Fruit fly (Drosophila melanogaster) whole organism, larva: ENCODE results near the gene Nepl12.
"Not testable (repeated sequence)": the region's sequence is repeated elsewhere in the genome, so short reads cannot be mapped to it uniquely, and the experiment has no call there.

Experiments
- noc ChIP-seq: fragments of 200-800 bp; sonication (Bioruptor generic); optimal IDR thresholded peaks from 3 replicates; lab custom pipeline; 2019; ENCODE audit warnings: missing biosample characterization, mild to moderate bottlenecking, missing genetic modification characterization, moderate library complexity

Gene Nepl12

DNA sequence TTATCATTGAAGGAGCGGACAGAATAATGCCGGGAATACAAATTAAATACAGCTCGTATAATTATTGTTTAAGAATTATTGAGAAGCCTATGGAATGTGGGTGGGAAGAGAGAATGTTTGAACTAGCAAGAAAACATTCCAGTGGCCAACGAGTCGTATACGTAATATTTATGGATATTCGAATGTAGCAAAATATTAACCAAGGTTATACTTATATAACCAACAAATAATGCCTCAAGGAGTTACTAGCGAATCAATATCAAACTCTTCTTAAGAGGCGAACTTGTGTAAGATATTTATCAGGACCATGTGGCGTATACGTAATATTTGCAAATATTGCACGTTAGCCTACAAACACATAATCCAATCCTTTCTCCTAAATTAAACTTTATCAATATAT lies 9.9 kb upstream of the Nepl12 start:
- no peak for TF ChIP-seq noc (tag; lab: Kevin White, UChicago)

DNA sequence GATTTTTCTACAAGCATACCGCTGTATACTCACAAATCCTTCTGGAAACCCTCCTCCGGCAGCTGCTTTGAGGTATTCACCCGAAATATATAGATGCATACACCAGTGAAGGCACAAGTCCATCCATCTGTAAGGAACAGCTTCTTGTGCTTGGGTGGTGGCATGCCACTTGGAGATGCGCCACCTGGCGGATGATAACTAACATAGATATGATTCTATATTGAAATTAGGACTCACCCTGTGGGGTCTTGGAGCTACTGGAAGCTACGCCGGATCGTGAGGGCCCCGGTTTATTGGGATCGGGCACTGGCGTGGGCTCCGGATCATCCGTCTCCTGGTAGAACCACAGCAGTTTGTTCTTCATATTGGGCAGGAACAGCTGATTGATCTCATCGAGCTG lies 2.1 kb upstream of the Nepl12 start:
- TF ChIP-seq noc (tag; lab: Kevin White, UChicago) = no peak

DNA sequence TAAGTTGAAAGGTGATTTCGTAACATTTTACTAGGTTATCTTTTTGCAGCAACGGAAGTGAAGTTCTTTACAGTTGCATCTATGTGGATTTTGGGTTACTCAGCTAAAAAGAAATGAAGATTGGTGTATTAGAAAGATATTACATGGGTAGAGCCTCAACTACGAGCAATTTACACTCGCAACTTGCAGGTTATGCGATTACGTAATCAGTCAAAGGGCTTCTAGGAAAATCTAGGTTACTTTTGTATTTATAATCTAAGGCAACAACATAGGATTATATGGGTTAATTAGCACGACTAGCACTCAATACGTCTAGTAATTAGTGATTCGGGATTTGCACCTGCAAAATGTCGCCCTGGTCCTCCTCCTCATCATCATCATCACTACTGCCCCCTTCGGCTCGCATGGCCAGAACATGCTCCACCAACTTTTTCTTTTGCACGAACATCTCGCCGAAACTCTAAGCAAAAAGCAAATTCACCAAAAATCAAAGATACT lies 1.1 kb upstream of the Nepl12 start, which contains the start of gene Dhc1:
Gene Dhc1 (minus strand): TSS at position 448 of the 498 bp plus-strand sequence.
- TF ChIP-seq noc (tag; lab: Kevin White, UChicago) = no peak

DNA sequence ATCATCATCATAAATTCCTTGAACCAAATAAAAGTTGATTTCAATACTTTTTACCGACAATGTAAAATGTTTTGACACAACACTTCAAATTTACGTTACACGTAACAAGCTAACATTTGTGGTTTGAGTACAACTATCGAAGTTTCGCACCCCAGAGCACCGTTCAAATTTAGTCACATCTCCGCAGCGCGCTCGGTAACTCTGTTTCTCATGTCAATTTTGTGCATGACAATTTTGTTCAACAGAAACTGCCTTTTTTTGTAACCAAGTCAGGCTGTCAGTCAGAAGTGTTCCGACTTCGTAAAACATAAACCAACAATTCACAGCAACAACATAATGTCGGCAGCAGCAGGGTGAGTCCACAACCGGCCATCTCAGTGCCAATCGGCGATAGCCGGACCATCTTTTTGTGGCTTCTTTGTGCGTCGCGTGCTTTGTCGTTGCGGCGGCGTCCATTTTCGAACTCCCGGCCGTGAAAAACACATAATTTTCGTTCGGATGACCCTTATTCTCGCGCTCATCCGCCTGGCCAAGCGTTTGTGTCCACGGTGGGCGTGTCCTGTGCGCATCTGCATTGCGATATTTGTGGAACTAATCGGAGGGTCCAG lies 2.5 kb downstream of the Nepl12 start, which contains the start of gene p23:
Gene p23 (plus strand): TSS at position 194 of the 608 bp plus-strand sequence.
- no peak for TF ChIP-seq noc (tag; lab: Kevin White, UChicago)

DNA sequence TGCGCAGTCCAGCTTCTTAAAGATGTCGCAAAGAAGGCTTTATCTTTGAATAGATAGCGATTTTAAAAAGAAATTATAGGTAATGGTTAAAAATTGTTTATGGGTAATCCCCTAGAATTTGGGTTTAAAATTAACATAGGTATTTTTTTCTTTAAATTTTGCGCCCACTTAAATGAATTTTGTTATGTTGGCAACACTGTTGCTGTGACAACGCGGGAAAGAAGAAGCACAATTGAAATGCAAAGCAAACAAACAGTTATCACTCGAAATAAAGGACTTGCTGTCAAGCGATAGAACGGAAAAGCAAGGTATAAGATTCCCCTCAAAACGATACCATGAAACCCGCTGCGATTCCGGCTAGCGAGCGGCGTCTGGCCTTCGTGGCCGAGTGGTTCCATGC lies 4.4 kb downstream of the Nepl12 start, which contains the start of gene nmdyn-D7:
Gene nmdyn-D7 (plus strand): TSS at position 194 of the 400 bp plus-strand sequence.
- no peak for TF ChIP-seq noc (tag; lab: Kevin White, UChicago)

DNA sequence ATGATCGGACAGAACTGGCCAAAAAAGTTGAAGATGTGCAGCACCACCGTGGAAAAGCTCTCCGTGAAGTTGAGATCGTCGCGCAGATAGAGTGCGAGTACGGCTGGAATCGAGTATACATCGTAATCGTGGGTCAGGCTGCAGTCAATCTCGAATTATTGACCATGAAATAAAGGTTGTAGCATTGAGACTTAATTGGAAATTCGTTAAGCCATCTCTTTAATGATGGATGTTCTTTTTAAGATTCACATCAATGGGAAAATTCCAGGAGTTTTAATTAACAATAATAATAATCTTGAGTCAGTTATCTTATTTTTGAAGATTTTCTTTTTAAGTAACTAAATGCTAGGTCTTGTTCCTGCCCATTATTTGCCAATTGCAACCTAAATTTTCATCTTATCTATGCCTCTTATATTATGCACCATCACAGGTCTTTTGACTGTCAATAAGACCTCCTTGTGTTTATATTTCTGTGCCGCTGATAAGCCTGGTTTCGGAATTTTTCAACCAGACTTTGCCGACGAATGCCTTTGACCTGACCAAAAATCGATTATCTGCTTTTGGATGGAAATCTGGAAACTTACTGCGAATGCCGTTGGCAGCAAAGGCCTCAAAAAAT lies 7.8 kb downstream of the Nepl12 start:
- TF ChIP-seq noc (tag; lab: Kevin White, UChicago) = no peak

DNA sequence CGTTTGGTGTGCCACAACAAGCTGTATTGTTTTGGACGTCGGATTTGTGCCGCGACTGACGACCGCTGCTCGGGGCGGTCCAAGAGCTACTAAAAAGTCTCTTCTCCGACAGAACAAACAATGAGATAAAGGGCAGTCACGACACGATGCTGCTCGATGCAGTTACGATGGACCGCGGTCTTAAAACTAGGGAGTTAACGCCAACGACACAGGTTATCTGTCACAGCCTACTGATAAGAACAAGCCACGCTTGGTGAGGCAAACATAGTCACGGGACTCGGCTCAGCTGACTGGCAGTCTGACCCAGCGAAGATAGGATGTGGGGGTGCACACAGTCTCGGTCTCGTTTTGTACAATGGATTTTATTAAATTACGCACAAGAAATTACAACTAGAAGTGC lies 8.8 kb downstream of the Nepl12 start, which contains the start of gene CG9444:
Gene CG9444 (minus strand): TSS at position 140 of the 400 bp plus-strand sequence.
- TF ChIP-seq noc (tag; lab: Kevin White, UChicago) = no peak

DNA sequence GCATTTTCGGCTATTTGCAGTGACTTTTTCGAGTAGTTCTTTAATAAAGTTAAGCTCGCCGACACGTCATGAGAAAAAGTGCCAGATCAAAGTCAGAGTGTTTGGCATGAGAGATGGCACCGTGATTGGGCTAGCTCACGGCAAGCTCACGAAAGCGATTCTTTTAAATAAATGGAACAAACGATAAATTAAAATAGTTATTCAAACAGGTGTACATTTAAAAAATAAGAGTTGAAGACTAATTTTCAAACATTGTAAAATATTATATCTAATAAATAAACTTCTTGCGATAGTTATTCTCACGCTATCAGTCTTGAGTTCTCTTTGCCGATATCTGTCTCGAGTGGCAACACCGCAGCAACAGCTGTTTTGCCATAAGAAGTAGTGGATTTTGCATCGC lies 10.1 kb downstream of the Nepl12 start, which contains the start of the genes eca and CG18542:
Gene eca (minus strand): TSS at position 101 of the 400 bp plus-strand sequence.
Gene CG18542 (plus strand): TSS at position 385 of the 400 bp plus-strand sequence.
- TF ChIP-seq noc (tag; lab: Kevin White, UChicago) = not testable (repeated sequence)

DNA sequence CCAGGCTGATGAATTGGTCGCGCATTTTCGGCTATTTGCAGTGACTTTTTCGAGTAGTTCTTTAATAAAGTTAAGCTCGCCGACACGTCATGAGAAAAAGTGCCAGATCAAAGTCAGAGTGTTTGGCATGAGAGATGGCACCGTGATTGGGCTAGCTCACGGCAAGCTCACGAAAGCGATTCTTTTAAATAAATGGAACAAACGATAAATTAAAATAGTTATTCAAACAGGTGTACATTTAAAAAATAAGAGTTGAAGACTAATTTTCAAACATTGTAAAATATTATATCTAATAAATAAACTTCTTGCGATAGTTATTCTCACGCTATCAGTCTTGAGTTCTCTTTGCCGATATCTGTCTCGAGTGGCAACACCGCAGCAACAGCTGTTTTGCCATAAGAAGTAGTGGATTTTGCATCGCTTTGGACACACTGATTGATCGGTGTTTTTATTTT lies 17.4 kb downstream of the Nepl12 start, which contains the start of the genes Unc-115b, p24-2 and CG32939:
Gene Unc-115b (minus strand): TSS at position 101 of the 455 bp plus-strand sequence.
Gene p24-2 (minus strand): TSS at position 120 of the 455 bp plus-strand sequence.
Gene CG32939 (plus strand): TSS at position 405 of the 455 bp plus-strand sequence.
- not testable (repeated sequence) for TF ChIP-seq noc (tag; lab: Kevin White, UChicago)

DNA sequence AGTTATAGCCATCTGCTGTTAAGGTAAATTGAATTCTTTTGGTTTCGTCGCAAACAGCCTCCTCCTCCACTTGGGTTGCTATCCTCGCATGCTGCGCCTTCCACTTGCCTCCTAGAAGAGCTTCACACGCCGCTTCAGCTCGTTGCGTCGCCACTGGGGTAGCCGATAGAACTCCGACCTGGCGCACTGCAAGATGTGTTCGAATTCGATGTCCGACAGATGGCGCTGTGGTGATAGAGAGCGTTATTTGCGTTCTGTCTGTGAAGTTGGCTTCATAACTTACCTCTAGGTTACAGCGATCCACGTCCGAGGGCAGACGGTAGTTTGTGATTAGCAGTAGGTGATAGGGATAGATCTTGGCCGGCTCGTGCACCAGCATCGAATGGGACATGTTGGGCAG lies 19.7 kb downstream of the Nepl12 start:
- TF ChIP-seq noc (tag; lab: Kevin White, UChicago) = no peak

DNA sequence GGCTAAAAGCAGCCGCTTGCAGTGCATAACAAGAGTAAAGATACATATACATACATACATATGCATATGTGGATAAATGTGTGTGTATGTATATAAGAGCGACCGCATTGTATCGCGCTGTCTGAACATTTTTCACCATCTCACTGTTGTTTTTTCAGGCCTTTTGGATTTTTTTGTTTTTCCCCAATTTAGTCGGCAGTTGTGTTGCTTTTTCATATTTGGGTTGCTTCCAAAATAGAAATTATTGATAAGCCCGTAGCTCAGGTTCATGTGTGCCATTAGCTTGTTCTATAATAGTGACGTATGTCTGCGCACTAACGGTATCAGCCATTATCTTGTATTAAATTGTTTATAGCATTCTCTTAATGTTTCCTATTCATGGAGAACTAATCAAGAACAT lies 25.2 kb downstream of the Nepl12 start:
- TF ChIP-seq noc (tag; lab: Kevin White, UChicago) = peak; percentile 12

DNA sequence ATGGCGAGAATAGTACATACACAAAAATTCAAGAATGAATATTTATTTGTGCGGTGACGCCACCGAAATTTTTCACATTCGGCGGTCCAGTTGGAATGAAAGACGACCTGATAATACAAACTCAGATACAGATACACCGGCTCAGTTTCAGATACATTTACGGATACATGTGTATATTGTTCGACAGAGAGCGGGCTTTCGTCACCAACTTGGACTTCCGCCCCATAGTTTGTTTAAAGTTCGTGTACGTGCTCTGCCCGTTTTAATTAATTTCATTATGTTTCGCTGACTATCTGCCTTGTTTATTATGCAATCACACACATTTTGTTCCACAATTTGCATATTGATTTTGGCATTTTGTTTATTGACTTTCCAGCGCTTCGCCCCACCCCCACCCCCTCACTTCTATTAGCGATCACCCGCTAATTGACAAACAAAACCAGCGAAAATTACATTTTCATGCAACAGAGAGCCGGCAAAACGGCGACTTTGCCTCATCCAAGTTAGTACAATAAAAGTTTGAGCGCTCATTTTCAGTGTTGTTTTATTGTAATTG lies 25.9 kb downstream of the Nepl12 start:
- TF ChIP-seq noc (tag; lab: Kevin White, UChicago) = no peak

DNA sequence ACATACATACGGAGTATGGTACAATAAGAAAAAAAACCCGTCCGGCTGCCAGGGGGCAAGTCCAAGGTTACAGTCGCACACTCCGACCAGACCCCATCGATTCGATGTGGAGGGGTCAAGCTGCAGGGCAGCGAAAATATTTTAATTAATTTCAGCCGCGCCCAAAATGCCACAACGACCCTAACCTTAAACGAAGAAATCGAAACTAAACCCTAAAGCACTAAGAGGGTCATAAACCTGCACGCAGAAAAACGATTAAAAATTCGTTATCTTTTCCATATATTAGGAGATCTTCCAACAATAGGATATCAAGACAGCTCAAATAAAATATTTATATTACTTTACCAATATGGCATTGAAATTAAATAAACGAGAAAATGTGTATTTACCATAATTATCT lies 26.6 kb downstream of the Nepl12 start:
- no peak for TF ChIP-seq noc (tag; lab: Kevin White, UChicago)

DNA sequence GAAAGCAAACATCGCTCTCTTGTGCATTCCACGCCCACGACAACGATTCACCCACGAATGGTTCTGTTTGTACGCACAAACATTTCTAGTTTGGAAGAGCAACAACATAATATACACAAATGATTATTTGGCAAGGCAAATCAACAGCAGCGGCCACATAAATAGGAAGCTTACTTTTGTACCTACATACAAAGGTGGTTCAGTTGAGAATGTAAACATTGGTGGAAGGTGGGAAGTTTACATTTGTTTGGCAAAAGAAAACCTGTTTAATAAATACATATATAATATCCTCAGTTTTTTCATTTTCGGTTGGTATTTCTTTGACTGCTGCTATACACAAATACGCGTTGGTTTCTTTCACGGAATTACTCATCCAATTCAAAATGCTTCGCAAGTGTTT lies 27.2 kb downstream of the Nepl12 start:
- TF ChIP-seq noc (tag; lab: Kevin White, UChicago) = peak; percentile 91

DNA sequence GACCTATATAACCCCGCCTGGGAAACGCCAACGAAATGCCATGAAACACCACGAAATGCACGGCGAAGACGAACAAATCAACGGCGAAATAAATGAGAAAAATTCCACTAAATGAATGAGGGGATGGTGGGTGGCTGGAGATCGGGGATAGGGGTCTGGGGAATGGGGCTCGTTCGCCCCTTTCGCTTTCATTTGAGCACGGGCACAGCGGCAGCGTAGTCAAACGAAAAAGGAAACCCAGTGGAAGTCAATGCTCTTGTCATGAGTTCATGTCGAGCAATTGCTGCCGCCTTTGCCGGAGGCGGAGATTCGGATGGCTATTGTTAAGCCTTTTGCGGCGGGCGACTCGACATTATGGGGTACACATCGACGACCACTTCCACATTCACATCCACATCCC lies 27.9 kb downstream of the Nepl12 start:
- TF ChIP-seq noc (tag; lab: Kevin White, UChicago) = no peak
